Fruit fly (Drosophila melanogaster) whole organism, pupa: ENCODE results near the gene scyl.

Experiments
- CG10348 ChIP-seq: fragments of 200-800 bp; sonication (Bioruptor generic); IDR thresholded peaks from 2 replicates; pipeline ENCODE4 v1.3.6; 2022; ENCODE audit warnings: missing biosample characterization, missing genetic modification characterization
- CG12605 ChIP-seq: fragments of 200-800 bp; sonication (Bioruptor generic); IDR thresholded peaks from 2 replicates; pipeline ENCODE4 v1.3.6; 2022; ENCODE audit warnings: missing biosample characterization, missing genetic modification characterization
- CG13204 ChIP-seq: fragments of 200-800 bp; sonication (Bioruptor generic); optimal IDR thresholded peaks from 2 replicates; lab custom pipeline; 2018; ENCODE audit warnings: missing biosample characterization, mild to moderate bottlenecking, missing genetic modification characterization, moderate library complexity
- CG14655 ChIP-seq: fragments of 200-800 bp; sonication (Bioruptor generic); optimal IDR thresholded peaks from 3 replicates; lab custom pipeline; 2017; ENCODE audit warnings: mild to moderate bottlenecking, missing biosample characterization, missing genetic modification reagents, missing genetic modification characterization
- CG15710 ChIP-seq: fragments of 200-800 bp; sonication (Bioruptor generic); optimal IDR thresholded peaks from 2 replicates; lab custom pipeline; 2018; ENCODE audit warnings: missing biosample characterization, mild to moderate bottlenecking, missing genetic modification characterization, moderate library complexity
- CG17806 ChIP-seq: fragments of 200-800 bp; sonication (Bioruptor generic); optimal IDR thresholded peaks from 2 replicates; lab custom pipeline; 2018; ENCODE audit warnings: missing biosample characterization, mild to moderate bottlenecking, missing genetic modification characterization, moderate library complexity
- CG32121 ChIP-seq: fragments of 200-800 bp; sonication (Bioruptor generic); IDR thresholded peaks from 2 replicates; pipeline ENCODE4 v1.3.6; 2022; ENCODE audit warnings: missing biosample characterization, missing genetic modification characterization
- CG34367 ChIP-seq: fragments of 200-800 bp; sonication (Bioruptor generic); optimal IDR thresholded peaks from 2 replicates; lab custom pipeline; 2018; ENCODE audit warnings: missing biosample characterization, mild to moderate bottlenecking, missing genetic modification characterization
- CG4496 ChIP-seq: fragments of 200-800 bp; sonication (Bioruptor generic); IDR thresholded peaks from 3 replicates; pipeline ENCODE4 v1.3.6; 2022; ENCODE audit warnings: missing biosample characterization, missing genetic modification characterization
- CG8159 ChIP-seq: fragments of 200-800 bp; sonication (Bioruptor generic); optimal IDR thresholded peaks from 3 replicates; lab custom pipeline; 2018; ENCODE audit warnings: missing biosample characterization, mild to moderate bottlenecking, missing genetic modification characterization, moderate library complexity
- CG8301 ChIP-seq: fragments of 200-800 bp; sonication (Bioruptor generic); optimal IDR thresholded peaks from 2 replicates; lab custom pipeline; 2018; ENCODE audit warnings: missing biosample characterization, mild to moderate bottlenecking, missing genetic modification characterization
- CG9948 ChIP-seq: fragments of 200-800 bp; sonication (Bioruptor generic); optimal IDR thresholded peaks from 2 replicates; lab custom pipeline; 2018; ENCODE audit warnings: missing biosample characterization, mild to moderate bottlenecking, missing genetic modification characterization, moderate library complexity
- D1 ChIP-seq: fragments of 200-800 bp; sonication (Bioruptor generic); optimal IDR thresholded peaks from 2 replicates; lab custom pipeline; 2018; ENCODE audit warnings: missing biosample characterization, mild to moderate bottlenecking, missing genetic modification characterization, moderate library complexity
- EcR ChIP-seq: fragments of 200-800 bp; sonication (Bioruptor generic); optimal IDR thresholded peaks from 3 replicates; lab custom pipeline; 2019; ENCODE audit warnings: missing biosample characterization, missing genetic modification characterization, mild to moderate bottlenecking, moderate library complexity, missing genetic modification reagents
- Ets98B ChIP-seq: fragments of 200-800 bp; sonication (Bioruptor generic); IDR thresholded peaks from 2 replicates; pipeline ENCODE4 v1.3.6; 2022; ENCODE audit warnings: missing biosample characterization, missing genetic modification characterization
- Pif1A ChIP-seq: fragments of 200-800 bp; sonication (Bioruptor generic); optimal IDR thresholded peaks from 3 replicates; lab custom pipeline; 2016; ENCODE audit warnings: missing biosample characterization, missing genetic modification characterization
- Pif1B ChIP-seq: fragments of 200-800 bp; sonication (Bioruptor generic); optimal IDR thresholded peaks from 3 replicates; lab custom pipeline; 2016; ENCODE audit warnings: missing biosample characterization, missing genetic modification characterization
- Snoo ChIP-seq: fragments of 200-800 bp; sonication (Bioruptor generic); optimal IDR thresholded peaks from 3 replicates; lab custom pipeline; 2017; ENCODE audit warnings: missing biosample characterization, mild to moderate bottlenecking, missing genetic modification characterization, inconsistent platforms
- fd96Ca ChIP-seq: fragments of 200-800 bp; sonication (Bioruptor generic); IDR thresholded peaks from 3 replicates; pipeline ENCODE4 v1.3.6; 2022; ENCODE audit warnings: missing biosample characterization, missing genetic modification characterization
- gl ChIP-seq: fragments of 200-800 bp; sonication (Bioruptor generic); optimal IDR thresholded peaks from 2 replicates; lab custom pipeline; 2018; ENCODE audit warnings: missing biosample characterization, mild to moderate bottlenecking, missing genetic modification characterization
- rn ChIP-seq: fragments of 200-800 bp; sonication (Bioruptor generic); IDR thresholded peaks from 2 replicates; pipeline ENCODE4 v1.3.6; 2022; ENCODE audit warnings: missing biosample characterization, missing genetic modification characterization

scyl gene

dm6 chr3L:11285572-11286276 lies 33.6 kb downstream of the scyl start:
- TF ChIP-seq rn (GFP tag; lab: Robert Waterston, UW) (no peak), Ets98B (GFP tag; lab: Robert Waterston, UW) (peak; percentile 12; the same call in 1 of the 2 replicates), CG32121 (no peak; the same call in 1 of the 2 replicates), fd96Ca (GFP tag; lab: Robert Waterston, UW) (peak; percentile 65; the same call in 2 of the 3 replicates), CG4496 (GFP tag; lab: Robert Waterston, UW) (0 out of 3 replicates have a peak, but pooled peaks have one; percentile 7), EcR (GFP tag; lab: Kevin White, UChicago) (peak; percentile 22), Pif1B (GFP tag; lab: Kevin White, UChicago) (no peak), gl (peak; percentile 9), CG17806 (tag; lab: Kevin White, UChicago) (no peak), CG14655 (GFP tag; lab: Kevin White, UChicago) (peak; percentile 35), CG13204 (GFP tag; lab: Kevin White, UChicago) (no peak), CG10348 (GFP tag; lab: Robert Waterston, UW) (no peak), CG15710 (tag; lab: Kevin White, UChicago) (no peak), Pif1A (no peak), CG8159 (tag; lab: Kevin White, UChicago) (no peak), CG34367 (no peak)

- TF ChIP-seq Pif1B (GFP tag; lab: Kevin White, UChicago) (no peak), EcR (GFP tag; lab: Kevin White, UChicago) (no peak), CG32121 (no peak), D1 (tag; lab: Kevin White, UChicago) (no peak), CG14655 (GFP tag; lab: Kevin White, UChicago) (no peak), CG34367 (no peak), CG15710 (tag; lab: Kevin White, UChicago) (no peak), CG4496 (GFP tag; lab: Robert Waterston, UW) (no peak), CG13204 (GFP tag; lab: Kevin White, UChicago) (no peak), Pif1A (no peak), Snoo (tag; lab: Kevin White, UChicago) (no peak), fd96Ca (GFP tag; lab: Robert Waterston, UW) (no peak), CG17806 (tag; lab: Kevin White, UChicago) (no peak)
These were observed 34.5 kb downstream of the scyl start for dm6 chr3L:11286603-11287011.

dm6 chr3L:11287977-11288376 lies 35.9 kb downstream of the scyl start:
- TF ChIP-seq CG13204 (GFP tag; lab: Kevin White, UChicago) (no peak), EcR (GFP tag; lab: Kevin White, UChicago) (no peak), CG15710 (tag; lab: Kevin White, UChicago) (no peak), fd96Ca (GFP tag; lab: Robert Waterston, UW) (no peak), CG9948 (no peak), Snoo (tag; lab: Kevin White, UChicago) (no peak)

dm6 chr3L:11289130-11289716 lies 37.1 kb downstream of the scyl start:
- TF ChIP-seq CG14655 (GFP tag; lab: Kevin White, UChicago) (no peak), rn (GFP tag; lab: Robert Waterston, UW) (no peak), CG10348 (GFP tag; lab: Robert Waterston, UW) (no peak), Ets98B (GFP tag; lab: Robert Waterston, UW) (no peak), CG4496 (GFP tag; lab: Robert Waterston, UW) (0 out of 3 replicates have a peak, but pooled peaks have one; percentile 22), Pif1B (GFP tag; lab: Kevin White, UChicago) (no peak), Snoo (tag; lab: Kevin White, UChicago) (no peak), CG8301 (tag; lab: Kevin White, UChicago) (no peak), CG32121 (peak; percentile 35; the same call in 1 of the 2 replicates), D1 (tag; lab: Kevin White, UChicago) (no peak), CG15710 (tag; lab: Kevin White, UChicago) (no peak), CG8159 (tag; lab: Kevin White, UChicago) (no peak), fd96Ca (GFP tag; lab: Robert Waterston, UW) (no peak), CG17806 (tag; lab: Kevin White, UChicago) (no peak), Pif1A (no peak), CG34367 (no peak), CG13204 (GFP tag; lab: Kevin White, UChicago) (peak; percentile 81), gl (no peak)

dm6 chr3L:11290200-11290599 lies 38.1 kb downstream of the scyl start:
- TF ChIP-seq CG34367 (no peak), CG17806 (tag; lab: Kevin White, UChicago) (no peak), CG8159 (tag; lab: Kevin White, UChicago) (no peak), Snoo (tag; lab: Kevin White, UChicago) (no peak), CG12605 (GFP tag; lab: Robert Waterston, UW) (no peak), EcR (GFP tag; lab: Kevin White, UChicago) (no peak), CG10348 (GFP tag; lab: Robert Waterston, UW) (no peak), fd96Ca (GFP tag; lab: Robert Waterston, UW) (no peak), Pif1B (GFP tag; lab: Kevin White, UChicago) (no peak), rn (GFP tag; lab: Robert Waterston, UW) (no peak), CG14655 (GFP tag; lab: Kevin White, UChicago) (no peak), gl (no peak)
